Worm (Caenorhabditis elegans): ENCODE results near the gene F52H3.11.

DNA sequence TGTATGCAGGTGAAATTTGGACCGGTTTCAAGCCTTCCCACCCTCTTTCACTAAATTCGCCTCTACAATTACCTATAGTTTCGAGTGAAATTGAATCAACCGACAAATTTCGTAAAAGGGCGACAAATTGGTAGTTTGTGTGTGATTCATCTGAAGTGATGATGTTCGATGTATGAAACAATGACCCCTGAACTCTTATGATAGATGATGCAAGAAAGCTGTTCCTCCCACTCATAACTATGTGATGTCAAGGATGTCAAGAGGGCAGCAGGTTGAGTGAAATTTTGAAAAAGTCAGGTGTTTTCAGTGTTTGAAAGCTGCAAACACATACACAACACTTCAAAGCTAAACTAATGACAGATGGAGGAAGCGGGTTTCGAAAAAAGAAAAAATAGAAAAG lies 32.5 kb downstream of the F52H3.11 start:
- TF ChIP-seq ztf-23 (GFP tag; IDR thresholded peaks at IDR 0.05), result no peak
- no peak for TF ChIP-seq T22C8.4 (GFP tag; IDR thresholded peaks at IDR 0.05)
- no peak for TF ChIP-seq cog-1 (tag; optimal IDR thresholded peaks at IDR 0.05)
- TF ChIP-seq flt-1 (GFP tag; IDR thresholded peaks at IDR 0.05), result no peak
- TF ChIP-seq ztf-29 (GFP tag; IDR thresholded peaks at IDR 0.05), result no peak
- no peak for TF ChIP-seq tab-1 (GFP tag; IDR thresholded peaks at IDR 0.05)
